Fruit fly (Drosophila melanogaster): ENCODE results near the gene CG11694.

The CG11694 gene

dm6 chr3R:8264302-8265080 lies 47.4 kb downstream of the CG11694 start, which contains the start of the genes RPA1 and Mcm2 (continued):
- peak; percentile 68 for TF ChIP-seq CG10147 (GFP tag; optimal IDR thresholded peaks at IDR 0.05)
- TF ChIP-seq CG1233 (GFP tag; optimal IDR thresholded peaks at IDR 0.05): peak; percentile 73
- TF ChIP-seq CG12659 (GFP tag; optimal IDR thresholded peaks at IDR 0.05): peak; percentile 88
- peak; percentile 78 for TF ChIP-seq vvl (GFP tag; IDR thresholded peaks at IDR 0.05)
- peak; percentile 69 for TF ChIP-seq CG30431 (GFP tag; optimal IDR thresholded peaks at IDR 0.05)
- peak; percentile 45 for TF ChIP-seq CG10431 (GFP tag; optimal IDR thresholded peaks at IDR 0.05)
- peak; percentile 90 for TF ChIP-seq CG30403 (GFP tag; optimal IDR thresholded peaks at IDR 0.05)
- TF ChIP-seq Nf-YB (GFP tag; optimal IDR thresholded peaks at IDR 0.05): peak; percentile 51
- peak; percentile 32 for TF ChIP-seq Ada2b (GFP tag; IDR thresholded peaks at IDR 0.05)
- peak; percentile 56 for TF ChIP-seq croc (GFP tag; conservative IDR thresholded peaks at IDR 0.05)
- TF ChIP-seq disco-r (GFP tag; optimal IDR thresholded peaks at IDR 0.05): peak; percentile 17
- TF ChIP-seq CG16863 (GFP tag; optimal IDR thresholded peaks at IDR 0.05): peak; percentile 23
- peak; percentile 42 for TF ChIP-seq ewg (GFP tag; optimal IDR thresholded peaks at IDR 0.05)
- peak; percentile 81 for TF ChIP-seq az2 (GFP tag; optimal IDR thresholded peaks at IDR 0.05)
- TF ChIP-seq kay (GFP tag; optimal IDR thresholded peaks at IDR 0.05): peak; percentile 47
- TF ChIP-seq Bgb (GFP tag; IDR thresholded peaks at IDR 0.05; ENCODE audit: partially characterized antibody): peak; percentile 36; the same call in 1 of the 2 replicates
- TF ChIP-seq pum (GFP tag; optimal IDR thresholded peaks at IDR 0.05): peak; percentile 44
- TF ChIP-seq CG10654 (GFP tag; optimal IDR thresholded peaks at IDR 0.05): peak; percentile 70
- peak; percentile 71 for TF ChIP-seq Oli (tag; optimal IDR thresholded peaks at IDR 0.05)
- TF ChIP-seq CG12236 (GFP tag; optimal IDR thresholded peaks at IDR 0.05): no peak
- peak; percentile 19 for TF ChIP-seq Lhr (GFP tag; optimal IDR thresholded peaks at IDR 0.05)
- TF ChIP-seq CG17568 (GFP tag; optimal IDR thresholded peaks at IDR 0.05): no peak
- TF ChIP-seq al (GFP tag; IDR thresholded peaks at IDR 0.05): peak; percentile 81
- TF ChIP-seq dimm (GFP tag; IDR thresholded peaks at IDR 0.05): peak; percentile 38; the same call in 1 of the 2 replicates
- peak; percentile 88 for TF ChIP-seq Med (GFP tag)
- TF ChIP-seq CG18599 (GFP tag; optimal IDR thresholded peaks at IDR 0.05): peak; percentile 81
- TF ChIP-seq CG5180 (GFP tag; optimal IDR thresholded peaks at IDR 0.05): no peak
- TF ChIP-seq GATAe (GFP tag; conservative IDR thresholded peaks at IDR 0.05): peak; percentile 33
- TF ChIP-seq CG3995 (GFP tag; optimal IDR thresholded peaks at IDR 0.05): peak; percentile 67
- TF ChIP-seq NfI (GFP tag; optimal IDR thresholded peaks at IDR 0.05): peak; percentile 82
- TF ChIP-seq CG1832 (GFP tag; optimal IDR thresholded peaks at IDR 0.05): no peak
- TF ChIP-seq C15 (GFP tag; IDR thresholded peaks at IDR 0.05): 0 out of 3 replicates have a peak, but pooled peaks have one; percentile 6
- TF ChIP-seq CG11456 (GFP tag; IDR thresholded peaks at IDR 0.05): peak; percentile 91
- TF ChIP-seq bab2 (GFP tag; optimal IDR thresholded peaks at IDR 0.05): peak; percentile 60
- TF ChIP-seq gce (GFP tag; IDR thresholded peaks at IDR 0.05): no peak
- TF ChIP-seq lbe (GFP tag; optimal IDR thresholded peaks at IDR 0.05): peak; percentile 49
- peak; percentile 35 for TF ChIP-seq CG1024 (GFP tag; IDR thresholded peaks at IDR 0.05)
- peak; percentile 55; the same call in 1 of the 2 replicates for TF ChIP-seq ttk (GFP tag; IDR thresholded peaks at IDR 0.05)
- no peak for TF ChIP-seq CG12769 (tag; optimal IDR thresholded peaks at IDR 0.05)
- no peak for TF ChIP-seq ash1 (GFP tag; optimal IDR thresholded peaks at IDR 0.05)
- peak; percentile 74 for TF ChIP-seq zfh2 (GFP tag; optimal IDR thresholded peaks at IDR 0.05)
- peak; percentile 80 for TF ChIP-seq klu (GFP tag; IDR thresholded peaks at IDR 0.05)
- TF ChIP-seq mirr (GFP tag; optimal IDR thresholded peaks at IDR 0.05): no peak
- no peak for TF ChIP-seq CG7271 (tag; optimal IDR thresholded peaks at IDR 0.05)
- peak; percentile 84 for TF ChIP-seq gem (tag; optimal IDR thresholded peaks at IDR 0.05)
- TF ChIP-seq CG12391 (tag; optimal IDR thresholded peaks at IDR 0.05): peak; percentile 81
- peak; percentile 81 for TF ChIP-seq Abd-B (GFP tag; optimal IDR thresholded peaks at IDR 0.05)
- peak; percentile 68 for TF ChIP-seq chn (GFP tag; optimal IDR thresholded peaks at IDR 0.05)
- peak; percentile 74 for TF ChIP-seq fd3F (GFP tag; optimal IDR thresholded peaks at IDR 0.05)

All from whole organism, embryonic.